Fruit fly (Drosophila melanogaster) S2 (cell line): ENCODE results near the gene CG15472.

Experiments used
- CG8478 ChIP-seq: fragments of >200 bp; optimal IDR thresholded peaks from 2 replicates; lab custom pipeline; 2018
- CTCF ChIP-seq, 2 experiments: fragments of >200 bp; optimal IDR thresholded peaks; 2 replicates each; lab custom pipeline; 2018

- TF ChIP-seq CTCF (optimal IDR thresholded peaks at IDR 0.05; lab: Kevin White, UChicago) (no peak), CG8478 (lab: Kevin White, UChicago) (no peak)
Measured at dm6 chrX:4770037-4770436, at the start of gene CG15472.
